Fruit fly (Drosophila melanogaster) whole organism, embryonic: ENCODE data around the gene CG42591.
A peak's percentile ranks its signal among the peaks of the same experiment; 100 is the strongest.

Experiments
- ATbp ChIP-seq: fragments of 200-800 bp; sonication (Bioruptor generic); optimal IDR thresholded peaks from 2 replicates; lab custom pipeline; 2017; ENCODE audit warnings: missing biosample characterization, mild to moderate bottlenecking, missing genetic modification characterization, missing genetic modification reagents
- Atf-2 ChIP-seq: fragments of 200-800 bp; sonication (Bioruptor generic); optimal IDR thresholded peaks from 2 replicates; lab custom pipeline; 2016; ENCODE audit warnings: missing biosample characterization, missing genetic modification characterization
- Awh ChIP-seq: fragments of 200-800 bp; sonication (Bioruptor generic); IDR thresholded peaks from 2 replicates; pipeline ENCODE4, ENCODE4 v1.3.6; 2022; ENCODE audit warnings: missing biosample characterization, missing genetic modification characterization
- B-H2 ChIP-seq: fragments of 200-800 bp; sonication (Bioruptor generic); optimal IDR thresholded peaks from 2 replicates; lab custom pipeline; 2018; ENCODE audit warnings: missing biosample characterization, mild to moderate bottlenecking, missing genetic modification characterization
- CG10274 ChIP-seq: fragments of 200-800 bp; sonication (Bioruptor generic); optimal IDR thresholded peaks from 3 replicates; lab custom pipeline; 2017; ENCODE audit warnings: missing biosample characterization, mild to moderate bottlenecking, missing genetic modification characterization
- CG10959 ChIP-seq: fragments of 200-800 bp; sonication (Bioruptor generic); IDR thresholded peaks from 2 replicates; pipeline ENCODE4 v1.3.6; 2022; ENCODE audit warnings: missing biosample characterization, missing genetic modification characterization
- CG12236 ChIP-seq: fragments of 200-800 bp; sonication (Bioruptor generic); optimal IDR thresholded peaks from 2 replicates; lab custom pipeline; 2016; ENCODE audit warnings: missing biosample characterization, missing genetic modification characterization
- CG12942 ChIP-seq: fragments of 200-800 bp; sonication (Bioruptor generic); optimal IDR thresholded peaks from 3 replicates; lab custom pipeline; 2016; ENCODE audit warnings: missing biosample characterization, missing genetic modification characterization
- CG15011 ChIP-seq: fragments of 200-800 bp; sonication (Bioruptor generic); optimal IDR thresholded peaks from 3 replicates; lab custom pipeline; 2018; ENCODE audit warnings: missing biosample characterization, mild to moderate bottlenecking, missing genetic modification characterization
- CG16779 ChIP-seq: fragments of 200-800 bp; sonication (Bioruptor generic); IDR thresholded peaks from 2 replicates; pipeline ENCODE4 v1.3.6; 2022; ENCODE audit warnings: missing biosample characterization, missing genetic modification characterization
- CG17359 ChIP-seq: fragments of 200-800 bp; sonication (Bioruptor generic); optimal IDR thresholded peaks from 3 replicates; lab custom pipeline; 2018; ENCODE audit warnings: missing biosample characterization, mild to moderate bottlenecking, missing genetic modification characterization, moderate library complexity
- CG1832 ChIP-seq: fragments of 200-800 bp; sonication (Bioruptor generic); optimal IDR thresholded peaks from 2 replicates; lab custom pipeline; 2017; ENCODE audit warnings: missing biosample characterization, mild to moderate bottlenecking, missing genetic modification characterization, inconsistent platforms
- CG2199 ChIP-seq: fragments of 200-800 bp; sonication (Bioruptor generic); IDR thresholded peaks from 3 replicates; pipeline ENCODE4 v1.3.6; 2022; ENCODE audit warnings: missing biosample characterization, missing genetic modification characterization
- CG34224 ChIP-seq: fragments of 200-800 bp; sonication (Bioruptor generic); IDR thresholded peaks from 3 replicates; pipeline ENCODE4 v1.3.6; 2022; ENCODE audit warnings: missing biosample characterization, missing genetic modification characterization; ENCODE audit not compliant: partially characterized antibody
- CG4854 ChIP-seq: fragments of 200-800 bp; sonication (Bioruptor generic); optimal IDR thresholded peaks from 2 replicates; lab custom pipeline; 2016; ENCODE audit warnings: missing biosample characterization, missing genetic modification characterization, inconsistent platforms
- CG5180 ChIP-seq: fragments of 200-800 bp; sonication (Bioruptor generic); optimal IDR thresholded peaks from 3 replicates; lab custom pipeline; 2017; ENCODE audit warnings: missing biosample characterization, missing genetic modification characterization, mild to moderate bottlenecking, moderate library complexity, missing genetic modification reagents
- CG5245 ChIP-seq: fragments of 200-800 bp; sonication (Bioruptor generic); optimal IDR thresholded peaks from 3 replicates; lab custom pipeline; 2016; ENCODE audit warnings: missing biosample characterization, missing genetic modification characterization
- CG6175 ChIP-seq: fragments of 200-800 bp; sonication (Bioruptor generic); IDR thresholded peaks from 3 replicates; pipeline ENCODE4 v1.3.6; 2022; ENCODE audit warnings: missing biosample characterization, missing genetic modification characterization
- CG7839 ChIP-seq: fragments of 200-800 bp; sonication (Bioruptor generic); optimal IDR thresholded peaks from 3 replicates; lab custom pipeline; 2018; ENCODE audit warnings: missing biosample characterization, mild to moderate bottlenecking, missing genetic modification characterization, moderate library complexity
- CG8765 ChIP-seq: fragments of 200-800 bp; sonication (Bioruptor generic); IDR thresholded peaks from 2 replicates; pipeline ENCODE4 v1.3.6; 2022; ENCODE audit warnings: missing biosample characterization, missing genetic modification characterization
- CG9797 ChIP-seq: fragments of 200-800 bp; sonication (Bioruptor generic); optimal IDR thresholded peaks from 3 replicates; lab custom pipeline; 2018; ENCODE audit warnings: missing biosample characterization, mild to moderate bottlenecking, missing genetic modification characterization
- CG9932 ChIP-seq: fragments of 200-800 bp; sonication (Bioruptor generic); IDR thresholded peaks from 2 replicates; pipeline ENCODE4 v1.3.6; 2022; ENCODE audit warnings: missing biosample characterization, missing genetic modification characterization
- Camta ChIP-seq: fragments of 200-800 bp; sonication (Bioruptor generic); optimal IDR thresholded peaks from 2 replicates; lab custom pipeline; 2016; ENCODE audit warnings: missing biosample characterization, missing genetic modification characterization
- Dbx ChIP-seq: fragments of 200-800 bp; sonication (Bioruptor generic); IDR thresholded peaks from 3 replicates; pipeline ENCODE4 v1.3.6; 2022; ENCODE audit warnings: missing biosample characterization, missing genetic modification characterization
- Dll ChIP-seq: fragments of 200-800 bp; sonication (Bioruptor generic); IDR thresholded peaks from 4 replicates; pipeline ENCODE4 v1.3.6; 2022; ENCODE audit warnings: missing biosample characterization, missing genetic modification characterization; ENCODE audit not compliant: partially characterized antibody
- Gug ChIP-seq: fragments of 200-800 bp; sonication (Bioruptor generic); IDR thresholded peaks from 4 replicates; pipeline ENCODE4 v1.3.6; 2022; ENCODE audit warnings: missing biosample characterization, missing genetic modification characterization
- HLH54F ChIP-seq: fragments of 200-800 bp; sonication (Bioruptor generic); optimal IDR thresholded peaks from 3 replicates; lab custom pipeline; 2016; ENCODE audit warnings: missing biosample characterization, missing genetic modification characterization
- Hr51 ChIP-seq, 2 experiments: fragments of 200-800 bp; sonication (Bioruptor generic); optimal IDR thresholded peaks; 2 replicates in 1 of 2; 3 replicates in 1 of 2; lab custom pipeline; 2016 to 2018; ENCODE audit warnings: missing biosample characterization in 2 of 2, missing genetic modification characterization in 2 of 2, mild to moderate bottlenecking in 1 of 2, moderate library complexity in 1 of 2
- Jarid2 ChIP-seq: fragments of 200-800 bp; sonication (Bioruptor generic); optimal IDR thresholded peaks from 3 replicates; lab custom pipeline; 2017; ENCODE audit warnings: mild to moderate bottlenecking, missing biosample characterization, missing genetic modification reagents, missing genetic modification characterization
- NC2β ChIP-seq: fragments of 200-800 bp; sonication (Bioruptor generic); optimal IDR thresholded peaks from 2 replicates; lab custom pipeline; 2016; ENCODE audit warnings: missing biosample characterization, missing genetic modification characterization
- Side ChIP-seq: fragments of 200-800 bp; sonication (Bioruptor generic); optimal IDR thresholded peaks from 2 replicates; lab custom pipeline; 2016; ENCODE audit warnings: missing biosample characterization, missing genetic modification characterization
- Ssrp ChIP-seq: fragments of 200-800 bp; sonication (Bioruptor generic); optimal IDR thresholded peaks from 2 replicates; lab custom pipeline; 2018; ENCODE audit warnings: missing biosample characterization, mild to moderate bottlenecking, missing genetic modification characterization, moderate library complexity
- ato ChIP-seq: fragments of 200-800 bp; sonication (Bioruptor generic); IDR thresholded peaks from 2 replicates; pipeline ENCODE4 v1.3.6; 2022; ENCODE audit warnings: missing biosample characterization, missing genetic modification characterization; ENCODE audit not compliant: partially characterized antibody
- dimm ChIP-seq: fragments of 200-800 bp; sonication (Bioruptor generic); IDR thresholded peaks from 2 replicates; pipeline ENCODE4 v1.3.6; 2022; ENCODE audit warnings: missing biosample characterization, missing genetic modification characterization
- eve ChIP-seq, 2 experiments: fragments of >200 bp; optimal IDR thresholded peaks; 2 replicates each; lab custom pipeline; 2017; ENCODE audit warnings: missing biosample characterization in 2 of 2, missing genetic modification characterization in 2 of 2
- fd64A ChIP-seq: fragments of 200-800 bp; sonication (Bioruptor generic); optimal IDR thresholded peaks from 3 replicates; lab custom pipeline; 2018; ENCODE audit warnings: missing biosample characterization, mild to moderate bottlenecking, missing genetic modification characterization
- fu2 ChIP-seq: fragments of 200-800 bp; sonication (Bioruptor generic); optimal IDR thresholded peaks from 2 replicates; lab custom pipeline; 2016; ENCODE audit warnings: missing biosample characterization, missing genetic modification characterization
- gce ChIP-seq: fragments of 200-800 bp; sonication (Bioruptor generic); IDR thresholded peaks from 3 replicates; pipeline ENCODE4 v1.3.6; 2022; ENCODE audit warnings: missing biosample characterization, missing genetic modification characterization
- hbn ChIP-seq: fragments of 200-800 bp; sonication (Bioruptor generic); IDR thresholded peaks from 2 replicates; pipeline ENCODE4 v1.3.6; 2022; ENCODE audit warnings: missing biosample characterization, missing genetic modification characterization; ENCODE audit not compliant: partially characterized antibody
- jumu ChIP-seq: fragments of 200-800 bp; sonication (Bioruptor generic); optimal IDR thresholded peaks from 3 replicates; lab custom pipeline; 2016; ENCODE audit warnings: missing biosample characterization, missing genetic modification characterization
- lab ChIP-seq: fragments of 200-800 bp; sonication (Bioruptor generic); optimal IDR thresholded peaks from 3 replicates; lab custom pipeline; 2017; ENCODE audit warnings: missing biosample characterization, missing genetic modification characterization, mild to moderate bottlenecking, moderate library complexity, missing genetic modification reagents
- mld ChIP-seq: fragments of 200-800 bp; sonication (Bioruptor generic); IDR thresholded peaks from 3 replicates; pipeline ENCODE4 v1.3.6; 2022; ENCODE audit warnings: missing biosample characterization, missing genetic modification characterization; ENCODE audit not compliant: partially characterized antibody
- nmo ChIP-seq: fragments of 200-800 bp; sonication (Bioruptor generic); optimal IDR thresholded peaks from 2 replicates; lab custom pipeline; 2018; ENCODE audit warnings: missing biosample characterization, mild to moderate bottlenecking, missing genetic modification characterization, moderate library complexity
- shn ChIP-seq: fragments of 200-800 bp; sonication (Bioruptor generic); optimal IDR thresholded peaks from 3 replicates; lab custom pipeline; 2016; ENCODE audit warnings: missing biosample characterization, missing genetic modification characterization
- sisA ChIP-seq: fragments of 200-800 bp; sonication (Bioruptor generic); IDR thresholded peaks from 2 replicates; pipeline ENCODE4 v1.3.6; 2022; ENCODE audit warnings: missing biosample characterization, missing genetic modification characterization
- slbo ChIP-seq: fragments of 200-800 bp; sonication (Bioruptor generic); IDR thresholded peaks from 2 replicates; pipeline ENCODE4 v1.3.6; 2022; ENCODE audit warnings: missing biosample characterization, missing genetic modification characterization
- usp ChIP-seq: fragments of >200 bp; optimal IDR thresholded peaks from 2 replicates; lab custom pipeline; 2017; ENCODE audit warnings: missing biosample characterization, missing genetic modification characterization
- vvl ChIP-seq: fragments of 200-800 bp; sonication (Bioruptor generic); IDR thresholded peaks from 2 replicates; pipeline ENCODE4 v1.3.6; 2022; ENCODE audit warnings: missing biosample characterization, missing genetic modification characterization
- zfh1 ChIP-seq: fragments of 200-800 bp; sonication (Bioruptor generic); IDR thresholded peaks from 3 replicates; pipeline ENCODE4 v1.3.6; 2022; ENCODE audit warnings: missing biosample characterization, missing genetic modification characterization
- zfh2 ChIP-seq: fragments of 200-800 bp; sonication (Bioruptor generic); optimal IDR thresholded peaks from 2 replicates; lab custom pipeline; 2016; ENCODE audit warnings: missing biosample characterization, missing genetic modification characterization

Gene CG42591

dm6 chr3L:8096106-8096558 is 26.4 kb upstream of the CG42591 start (continued):
- TF ChIP-seq CG15011 (GFP tag; lab: Kevin White, UChicago) (peak; percentile 92), Atf-2 (GFP tag; lab: Kevin White, UChicago) (peak; percentile 59), Side (GFP tag; lab: Kevin White, UChicago) (peak; percentile 92), lab (GFP tag; lab: Kevin White, UChicago) (peak; percentile 96), eve (GFP tag; optimal IDR thresholded peaks at IDR 0.05; lab: Kevin White, UChicago) (no peak), Dbx (GFP tag; lab: Robert Waterston, UW) (peak; percentile 98), CG4854 (GFP tag; lab: Kevin White, UChicago) (peak; percentile 82), slbo (peak; percentile 98), zfh2 (peak; percentile 87), gce (GFP tag; lab: Robert Waterston, UW) (peak; percentile 76; the same call in 1 of the 3 replicates), Hr51 (GFP tag; optimal IDR thresholded peaks at IDR 0.05; lab: Kevin White, UChicago) (peak; percentile 90 to 98), Ssrp (tag; lab: Kevin White, UChicago) (peak; percentile 88), CG9797 (GFP tag; lab: Kevin White, UChicago) (no peak), HLH54F (peak; percentile 87), CG10959 (GFP tag; lab: Robert Waterston, UW) (peak; percentile 37; the same call in 1 of the 2 replicates), CG5245 (GFP tag; lab: Kevin White, UChicago) (peak; percentile 74), ato (GFP tag; lab: Robert Waterston, UW) (no peak), Gug (GFP tag; lab: Robert Waterston, UW) (peak; percentile 92; the same call in 3 of the 4 replicates), Dll (GFP tag; lab: Robert Waterston, UW) (no peak), CG34224 (GFP tag; lab: Robert Waterston, UW) (no peak), fu2 (GFP tag; lab: Kevin White, UChicago) (peak; percentile 73), CG8765 (peak; percentile 61; the same call in 1 of the 2 replicates), dimm (GFP tag; lab: Robert Waterston, UW) (peak; percentile 65), vvl (GFP tag; lab: Robert Waterston, UW) (peak; percentile 90), CG10274 (peak; percentile 86), CG16779 (GFP tag; lab: Robert Waterston, UW) (peak; percentile 86), CG17359 (tag; lab: Kevin White, UChicago) (peak; percentile 91), Awh (GFP tag; lab: Robert Waterston, UW) (peak; percentile 79), mld (GFP tag; lab: Robert Waterston, UW) (no peak), CG9932 (peak; percentile 98), hbn (GFP tag; lab: Robert Waterston, UW) (no peak), sisA (peak; percentile 89), jumu (GFP tag; lab: Kevin White, UChicago) (peak; percentile 67), CG2199 (GFP tag; lab: Robert Waterston, UW) (no peak; the same call in 2 of the 3 replicates), CG6175 (GFP tag; lab: Robert Waterston, UW) (peak; percentile 92), CG5180 (GFP tag; lab: Kevin White, UChicago) (peak; percentile 81), Camta (peak; percentile 65), fd64A (peak; percentile 24), CG7839 (tag; lab: Kevin White, UChicago) (peak; percentile 97), ATbp (GFP tag; lab: Kevin White, UChicago) (peak; percentile 88), shn (GFP tag; lab: Kevin White, UChicago) (peak; percentile 82), CG1832 (GFP tag; lab: Kevin White, UChicago) (no peak), CG12236 (GFP tag; lab: Kevin White, UChicago) (peak; percentile 30), zfh1 (GFP tag; lab: Robert Waterston, UW) (peak; percentile 80; the same call in 2 of the 3 replicates), CG12942 (peak; percentile 90), NC2β (peak; percentile 36), nmo (GFP tag; lab: Kevin White, UChicago) (peak; percentile 93), usp (GFP tag; lab: Kevin White, UChicago) (no peak), B-H2 (peak; percentile 97), Jarid2 (GFP tag; lab: Kevin White, UChicago) (peak; percentile 81)
